Worm (Caenorhabditis elegans) whole organism, midembryonic: ENCODE data around the gene K10D11.5.

Source experiments
- T22C8.4 ChIP-seq: fragments of 200-800 bp; sonication (Bioruptor generic); IDR thresholded peaks from 2 replicates; pipeline ENCODE4 v1.3.6; 2022; ENCODE audit warnings: missing genetic modification characterization, missing compliant biosample characterization
- cog-1 ChIP-seq: sonication (generic microtip); optimal IDR thresholded peaks from 2 replicates; lab custom pipeline; 2016; ENCODE audit warnings: missing genetic modification characterization, missing compliant biosample characterization
- flt-1 ChIP-seq: fragments of 200-800 bp; sonication (Bioruptor generic); IDR thresholded peaks from 2 replicates; pipeline ENCODE4 v1.3.6; 2022; ENCODE audit warnings: missing genetic modification characterization, missing compliant biosample characterization
- klf-2 ChIP-seq: fragments of 200-800 bp; sonication (Bioruptor generic); conservative IDR thresholded peaks from 2 replicates; pipeline ENCODE4 v1.3.6; 2022; ENCODE audit warnings: missing genetic modification reagents, missing genetic modification characterization, missing compliant biosample characterization
- med-1 ChIP-seq: sonication (generic microtip); optimal IDR thresholded peaks from 2 replicates; lab custom pipeline; 2017; ENCODE audit warnings: missing genetic modification characterization, mild to moderate bottlenecking, missing compliant biosample characterization, antibody characterized with exemption, missing genetic modification reagents; ENCODE audit not compliant: insufficient read depth
- ref-1 ChIP-seq: fragments of 200-800 bp; sonication (Bioruptor generic); conservative IDR thresholded peaks from 2 replicates; pipeline ENCODE4 v1.3.6; 2022; ENCODE audit warnings: missing genetic modification reagents, missing genetic modification characterization, missing compliant biosample characterization
- tab-1 ChIP-seq: fragments of 200-800 bp; sonication (Bioruptor generic); IDR thresholded peaks from 2 replicates; pipeline ENCODE4 v1.3.6; 2022; ENCODE audit warnings: missing genetic modification characterization, missing compliant biosample characterization
- ztf-23 ChIP-seq: fragments of 200-800 bp; sonication (Bioruptor generic); IDR thresholded peaks from 2 replicates; pipeline ENCODE4 v1.3.6; 2022; ENCODE audit warnings: missing genetic modification reagents, missing genetic modification characterization, missing compliant biosample characterization
- ztf-29 ChIP-seq: fragments of 200-800 bp; sonication (Bioruptor generic); IDR thresholded peaks from 2 replicates; pipeline ENCODE4 v1.3.6; 2022; ENCODE audit warnings: missing genetic modification reagents, missing genetic modification characterization, missing compliant biosample characterization

K10D11.5 gene

ce11 chrIV:12991629-12992028, at the start of gene K10D11.5:
Gene K10D11.5, minus strand, starts transcription at chrIV:12991843.
- no peak for TF ChIP-seq cog-1 (tag; lab: Kevin White, UChicago)
- TF ChIP-seq ref-1 (GFP tag; lab: Robert Waterston, UW), result no peak
- TF ChIP-seq med-1 (GFP tag; lab: Kevin White, UChicago), result no peak

- no peak for TF ChIP-seq T22C8.4 (GFP tag; lab: Robert Waterston, UW)
- no peak for TF ChIP-seq ztf-23 (GFP tag; lab: Robert Waterston, UW)
- TF ChIP-seq klf-2, result no peak
- TF ChIP-seq tab-1 (GFP tag; lab: Robert Waterston, UW), result no peak
- TF ChIP-seq ref-1 (GFP tag; lab: Robert Waterston, UW), result no peak
- no peak for TF ChIP-seq cog-1 (tag; lab: Kevin White, UChicago)
- TF ChIP-seq ztf-29, result no peak
These were observed 47.2 kb upstream of the K10D11.5 start, which contains the start of gene F49E11.2 for ce11 chrIV:13038888-13039287. Gene F49E11.2, minus strand, starts transcription at chrIV:13038988.

- TF ChIP-seq ztf-23 (GFP tag; lab: Robert Waterston, UW) (no peak), cog-1 (tag; lab: Kevin White, UChicago) (no peak), flt-1 (peak; percentile 32; the same call in 1 of the 2 replicates), klf-2 (no peak), tab-1 (GFP tag; lab: Robert Waterston, UW) (no peak)
These were observed 45.2 kb upstream of the K10D11.5 start for ce11 chrIV:13036835-13037234.

- TF ChIP-seq T22C8.4 (GFP tag; lab: Robert Waterston, UW), result no peak
- no peak for TF ChIP-seq klf-2
- no peak for TF ChIP-seq flt-1
- no peak for TF ChIP-seq tab-1 (GFP tag; lab: Robert Waterston, UW)
- no peak for TF ChIP-seq ref-1 (GFP tag; lab: Robert Waterston, UW)
- no peak for TF ChIP-seq med-1 (GFP tag; lab: Kevin White, UChicago)
- no peak for TF ChIP-seq ztf-29
- TF ChIP-seq cog-1 (tag; lab: Kevin White, UChicago), result no peak
- no peak for TF ChIP-seq ztf-23 (GFP tag; lab: Robert Waterston, UW)
These were observed 43.7 kb upstream of the K10D11.5 start for ce11 chrIV:13035302-13035701.

ce11 chrIV:13033516-13033915, 41.9 kb upstream of the K10D11.5 start:
- TF ChIP-seq tab-1 (GFP tag; lab: Robert Waterston, UW) (no peak), ztf-29 (no peak), med-1 (GFP tag; lab: Kevin White, UChicago) (no peak), ztf-23 (GFP tag; lab: Robert Waterston, UW) (no peak), klf-2 (no peak), T22C8.4 (GFP tag; lab: Robert Waterston, UW) (no peak), cog-1 (tag; lab: Kevin White, UChicago) (no peak), ref-1 (GFP tag; lab: Robert Waterston, UW) (no peak), flt-1 (no peak)

ce11 chrIV:13032153-13032552, 40.5 kb upstream of the K10D11.5 start:
- TF ChIP-seq T22C8.4 (GFP tag; lab: Robert Waterston, UW) (no peak), klf-2 (no peak), tab-1 (GFP tag; lab: Robert Waterston, UW) (no peak), cog-1 (tag; lab: Kevin White, UChicago) (no peak)

- TF ChIP-seq cog-1 (tag; lab: Kevin White, UChicago) (peak; percentile 20), ztf-29 (no peak), tab-1 (GFP tag; lab: Robert Waterston, UW) (0 out of 2 replicates have a peak, but pooled peaks have one; percentile 63)
These were observed 39.0 kb upstream of the K10D11.5 start for ce11 chrIV:13030467-13031299.

- TF ChIP-seq tab-1 (GFP tag; lab: Robert Waterston, UW) (0 out of 2 replicates have a peak, but pooled peaks have one; percentile 49), cog-1 (tag; lab: Kevin White, UChicago) (peak; percentile 46), flt-1 (0 out of 2 replicates have a peak, but pooled peaks have one; percentile 3), med-1 (GFP tag; lab: Kevin White, UChicago) (no peak)
These were observed 38.2 kb upstream of the K10D11.5 start for ce11 chrIV:13029674-13030466.

- TF ChIP-seq ztf-29, result no peak
- TF ChIP-seq tab-1 (GFP tag; lab: Robert Waterston, UW), result no peak
- no peak for TF ChIP-seq flt-1
- TF ChIP-seq ref-1 (GFP tag; lab: Robert Waterston, UW), result no peak
- TF ChIP-seq med-1 (GFP tag; lab: Kevin White, UChicago), result no peak
- no peak for TF ChIP-seq cog-1 (tag; lab: Kevin White, UChicago)
These were observed 37.4 kb upstream of the K10D11.5 start for ce11 chrIV:13028746-13029673.
